ENCODE assay signal across 1 fruit fly cellular context in genomic region chr3L:7360324-7360852, dm6.
TF ChIP-seq lines count a peak whose summit lies in the region.

Sec63 (plus strand) TSS chr3L:7360561.

TF ChIP-seq in whole organism, embryonic, 481 proteins besides CTCF, POLR2A, EP300 and RAD21 (continued from another document):
- no peak for TF ChIP-seq lola (GFP tag; optimal IDR thresholded peaks at IDR 0.05; lab: Kevin White, UChicago)
- no peak for TF ChIP-seq Atf-2 (GFP tag; optimal IDR thresholded peaks at IDR 0.05; lab: Kevin White, UChicago)
- peak; percentile 66 for TF ChIP-seq CG14014 (GFP tag; IDR thresholded peaks at IDR 0.05; lab: Robert Waterston, UW)
- no peak for TF ChIP-seq CG9797 (GFP tag; optimal IDR thresholded peaks at IDR 0.05; lab: Kevin White, UChicago)
- TF ChIP-seq prd (optimal IDR thresholded peaks at IDR 0.05; lab: Kevin White, UChicago) = no peak
- peak; percentile 77 for TF ChIP-seq prd (GFP tag; IDR thresholded peaks at IDR 0.05; lab: Robert Waterston, UW)
- TF ChIP-seq ase (GFP tag; IDR thresholded peaks at IDR 0.05; lab: Robert Waterston, UW) = peak; percentile 42; the same call in 1 of the 3 replicates
- no peak for TF ChIP-seq CG6175 (GFP tag; IDR thresholded peaks at IDR 0.05; lab: Robert Waterston, UW)
